Fruit fly (Drosophila melanogaster) whole organism, embryonic: ENCODE data around the gene mino.
A peak's percentile ranks its signal among the peaks of the same experiment; 100 is the strongest.

Experiments used
- Bdp1 ChIP-seq: fragments of 200-800 bp; sonication (Bioruptor generic); optimal IDR thresholded peaks from 3 replicates; lab custom pipeline; 2016; ENCODE audit warnings: missing biosample characterization, missing genetic modification characterization
- CG10462 ChIP-seq: fragments of 200-800 bp; sonication (Bioruptor generic); optimal IDR thresholded peaks from 2 replicates; lab custom pipeline; 2016; ENCODE audit warnings: missing biosample characterization, missing genetic modification characterization
- CG12236 ChIP-seq: fragments of 200-800 bp; sonication (Bioruptor generic); optimal IDR thresholded peaks from 2 replicates; lab custom pipeline; 2016; ENCODE audit warnings: missing biosample characterization, missing genetic modification characterization
- CG12391 ChIP-seq: fragments of 200-800 bp; sonication (Bioruptor generic); optimal IDR thresholded peaks from 3 replicates; lab custom pipeline; 2018; ENCODE audit warnings: missing biosample characterization, mild to moderate bottlenecking, missing genetic modification characterization, moderate library complexity
- CG14441 ChIP-seq: fragments of 200-800 bp; sonication (Bioruptor generic); IDR thresholded peaks from 2 replicates; pipeline ENCODE4 v1.3.6; 2022; ENCODE audit warnings: missing biosample characterization, missing genetic modification characterization
- CG14710 ChIP-seq: fragments of 200-800 bp; sonication (Bioruptor generic); optimal IDR thresholded peaks from 3 replicates; lab custom pipeline; 2019; ENCODE audit warnings: missing biosample characterization, mild to moderate bottlenecking, missing genetic modification characterization, moderate library complexity
- CG1602 ChIP-seq: fragments of 200-800 bp; sonication (Bioruptor generic); optimal IDR thresholded peaks from 3 replicates; lab custom pipeline; 2016; ENCODE audit warnings: missing biosample characterization, missing genetic modification characterization
- CG2199 ChIP-seq: fragments of 200-800 bp; sonication (Bioruptor generic); IDR thresholded peaks from 3 replicates; pipeline ENCODE4 v1.3.6; 2022; ENCODE audit warnings: missing biosample characterization, missing genetic modification characterization
- CG3163 ChIP-seq: fragments of 200-800 bp; sonication (Bioruptor generic); optimal IDR thresholded peaks from 3 replicates; lab custom pipeline; 2016; ENCODE audit warnings: missing biosample characterization, missing genetic modification characterization
- CG3847 ChIP-seq: fragments of 200-800 bp; sonication (Bioruptor generic); IDR thresholded peaks from 2 replicates; pipeline ENCODE4 v1.3.6; 2022; ENCODE audit warnings: missing biosample characterization, missing genetic modification characterization
- CG4360 ChIP-seq: fragments of 200-800 bp; sonication (Bioruptor generic); IDR thresholded peaks from 2 replicates; pipeline ENCODE4 v1.3.6; 2022; ENCODE audit warnings: missing biosample characterization, missing genetic modification characterization
- CG4730 ChIP-seq: fragments of 200-800 bp; sonication (Bioruptor generic); IDR thresholded peaks from 2 replicates; pipeline ENCODE4 v1.3.6; 2022; ENCODE audit warnings: missing biosample characterization, missing genetic modification characterization
- CG6254 ChIP-seq: fragments of 200-800 bp; sonication (Bioruptor generic); optimal IDR thresholded peaks from 3 replicates; lab custom pipeline; 2017; ENCODE audit warnings: mild to moderate bottlenecking, missing biosample characterization, missing genetic modification reagents, missing genetic modification characterization
- CG8944 ChIP-seq: fragments of 200-800 bp; sonication (Bioruptor generic); optimal IDR thresholded peaks from 3 replicates; lab custom pipeline; 2016; ENCODE audit warnings: missing biosample characterization, missing genetic modification characterization
- Drgx ChIP-seq: fragments of 200-800 bp; sonication (Bioruptor generic); IDR thresholded peaks from 2 replicates; pipeline ENCODE4 v1.3.6; 2022; ENCODE audit warnings: missing biosample characterization, missing genetic modification characterization
- Ets97D ChIP-seq: fragments of 200-800 bp; sonication (Bioruptor generic); optimal IDR thresholded peaks from 3 replicates; lab custom pipeline; 2016; ENCODE audit warnings: missing biosample characterization, missing genetic modification characterization
- HLH4C ChIP-seq: fragments of 200-800 bp; sonication (Bioruptor generic); IDR thresholded peaks from 3 replicates; pipeline ENCODE4 v1.3.6; 2022; ENCODE audit warnings: missing biosample characterization, missing genetic modification characterization; ENCODE audit not compliant: partially characterized antibody
- Hmr ChIP-seq: fragments of 200-800 bp; sonication (Bioruptor generic); optimal IDR thresholded peaks from 3 replicates; lab custom pipeline; 2017; ENCODE audit warnings: mild to moderate bottlenecking, missing biosample characterization, missing genetic modification reagents, missing genetic modification characterization
- Hsf ChIP-seq: fragments of 200-800 bp; sonication (Bioruptor generic); optimal IDR thresholded peaks from 3 replicates; lab custom pipeline; 2016; ENCODE audit warnings: missing biosample characterization, missing genetic modification characterization
- Mad ChIP-seq: fragments of 200-800 bp; sonication (Bioruptor generic); optimal IDR thresholded peaks from 2 replicates; lab custom pipeline; 2016; ENCODE audit warnings: missing biosample characterization, missing genetic modification characterization
- NC2α ChIP-seq: fragments of 200-800 bp; sonication (Bioruptor generic); optimal IDR thresholded peaks from 2 replicates; lab custom pipeline; 2016; ENCODE audit warnings: missing biosample characterization, missing genetic modification characterization
- NFAT ChIP-seq: fragments of 200-800 bp; sonication (Bioruptor generic); IDR thresholded peaks from 2 replicates; pipeline ENCODE4 v1.3.6; 2022; ENCODE audit warnings: missing biosample characterization, missing genetic modification characterization
- Nf-YC ChIP-seq: fragments of 200-800 bp; optimal IDR thresholded peaks from 3 replicates; lab custom pipeline; 2019; ENCODE audit warnings: missing biosample characterization, mild to moderate bottlenecking, missing genetic modification characterization, moderate library complexity
- NfI ChIP-seq: fragments of 200-800 bp; sonication (Bioruptor generic); optimal IDR thresholded peaks from 3 replicates; lab custom pipeline; 2018; ENCODE audit warnings: missing biosample characterization, mild to moderate bottlenecking, missing genetic modification characterization, moderate library complexity
- Oaz ChIP-seq: fragments of 200-800 bp; sonication (Bioruptor generic); IDR thresholded peaks from 2 replicates; pipeline ENCODE4 v1.3.6; 2022; ENCODE audit warnings: missing biosample characterization, missing genetic modification characterization
- Pdp1 ChIP-seq, 2 experiments: fragments of 200-800 bp; sonication (Bioruptor generic); optimal IDR thresholded peaks; 3 replicates each; lab custom pipeline; 2016; ENCODE audit warnings: missing biosample characterization in 2 of 2, missing genetic modification characterization in 2 of 2, mild to moderate bottlenecking in 1 of 2, moderate library complexity in 1 of 2
- Poxn ChIP-seq: fragments of 200-800 bp; sonication (Bioruptor generic); IDR thresholded peaks from 2 replicates; pipeline ENCODE4 v1.3.6; 2022; ENCODE audit warnings: missing biosample characterization, missing genetic modification characterization
- abd-A ChIP-seq: fragments of 200-800 bp; sonication (Bioruptor generic); optimal IDR thresholded peaks from 3 replicates; lab custom pipeline; 2019; ENCODE audit warnings: missing biosample characterization, mild to moderate bottlenecking, missing genetic modification characterization, moderate library complexity
- az2 ChIP-seq: fragments of 200-800 bp; sonication (Bioruptor generic); optimal IDR thresholded peaks from 3 replicates; lab custom pipeline; 2016; ENCODE audit warnings: missing biosample characterization, missing genetic modification characterization
- bbx ChIP-seq: fragments of 200-800 bp; sonication (Bioruptor generic); IDR thresholded peaks from 2 replicates; pipeline ENCODE4 v1.3.6; 2022; ENCODE audit warnings: missing biosample characterization, missing genetic modification characterization; ENCODE audit not compliant: partially characterized antibody
- chinmo ChIP-seq: fragments of 200-800 bp; sonication (Bioruptor generic); IDR thresholded peaks from 4 replicates; pipeline ENCODE4 v1.3.6; 2022; ENCODE audit warnings: missing biosample characterization, missing genetic modification characterization; ENCODE audit not compliant: partially characterized antibody
- dan ChIP-seq: fragments of 200-800 bp; sonication (Bioruptor generic); IDR thresholded peaks from 2 replicates; pipeline ENCODE4 v1.3.6; 2022; ENCODE audit warnings: missing biosample characterization, missing genetic modification characterization
- dmrt11E ChIP-seq: fragments of 200-800 bp; sonication (Bioruptor generic); optimal IDR thresholded peaks from 3 replicates; lab custom pipeline; 2018; ENCODE audit warnings: missing biosample characterization, mild to moderate bottlenecking, missing genetic modification characterization, moderate library complexity
- dysf ChIP-seq: fragments of 200-800 bp; sonication (Bioruptor generic); IDR thresholded peaks from 3 replicates; pipeline ENCODE4 v1.3.6; 2022; ENCODE audit warnings: missing biosample characterization, missing genetic modification characterization
- emc ChIP-seq: fragments of 200-800 bp; sonication (Bioruptor generic); optimal IDR thresholded peaks from 2 replicates; lab custom pipeline; 2016; ENCODE audit warnings: missing biosample characterization, missing genetic modification characterization
- esg ChIP-seq: fragments of 200-800 bp; sonication (Bioruptor generic); conservative IDR thresholded peaks from 2 replicates; pipeline ENCODE4 v1.3.6; 2022; ENCODE audit warnings: missing biosample characterization, missing genetic modification characterization
- ewg ChIP-seq: fragments of 200-800 bp; sonication (Bioruptor generic); optimal IDR thresholded peaks from 3 replicates; lab custom pipeline; 2017; ENCODE audit warnings: mild to moderate bottlenecking, missing biosample characterization, missing genetic modification reagents, missing genetic modification characterization
- hbn ChIP-seq: fragments of 200-800 bp; sonication (Bioruptor generic); IDR thresholded peaks from 2 replicates; pipeline ENCODE4 v1.3.6; 2022; ENCODE audit warnings: missing biosample characterization, missing genetic modification characterization; ENCODE audit not compliant: partially characterized antibody
- lbe ChIP-seq: fragments of 200-800 bp; sonication (Bioruptor generic); optimal IDR thresholded peaks from 2 replicates; lab custom pipeline; 2016; ENCODE audit warnings: missing biosample characterization, mild to moderate bottlenecking, missing genetic modification characterization
- mld ChIP-seq: fragments of 200-800 bp; sonication (Bioruptor generic); IDR thresholded peaks from 3 replicates; pipeline ENCODE4 v1.3.6; 2022; ENCODE audit warnings: missing biosample characterization, missing genetic modification characterization; ENCODE audit not compliant: partially characterized antibody
- oc ChIP-seq: fragments of 200-800 bp; sonication (Bioruptor generic); optimal IDR thresholded peaks from 2 replicates; lab custom pipeline; 2018; ENCODE audit warnings: missing biosample characterization, mild to moderate bottlenecking, missing genetic modification characterization, moderate library complexity
- pum ChIP-seq: fragments of 200-800 bp; sonication (Bioruptor generic); optimal IDR thresholded peaks from 2 replicates; lab custom pipeline; 2016; ENCODE audit warnings: missing biosample characterization, missing genetic modification characterization
- ro ChIP-seq: fragments of 200-800 bp; sonication (Bioruptor generic); IDR thresholded peaks from 2 replicates; pipeline ENCODE4 v1.3.6; 2022; ENCODE audit warnings: missing biosample characterization, missing genetic modification characterization
- scrt ChIP-seq: fragments of 200-800 bp; sonication (Bioruptor generic); optimal IDR thresholded peaks from 2 replicates; lab custom pipeline; 2018; ENCODE audit warnings: missing biosample characterization, mild to moderate bottlenecking, missing genetic modification characterization, moderate library complexity
- slp2 ChIP-seq: fragments of 200-800 bp; sonication (Bioruptor generic); optimal IDR thresholded peaks from 2 replicates; lab custom pipeline; 2016; ENCODE audit warnings: missing biosample characterization, missing genetic modification characterization
- sna ChIP-seq: fragments of 200-800 bp; sonication (Bioruptor generic); IDR thresholded peaks from 2 replicates; pipeline ENCODE4 v1.3.6; 2022; ENCODE audit warnings: missing biosample characterization, missing genetic modification characterization; ENCODE audit not compliant: partially characterized antibody
- tio ChIP-seq: fragments of 200-800 bp; sonication (Bioruptor generic); optimal IDR thresholded peaks from 2 replicates; lab custom pipeline; 2017; ENCODE audit warnings: missing biosample characterization, missing genetic modification characterization, inconsistent platforms
- tll ChIP-seq, 2 experiments: fragments of 200-800 bp in 1 of 2; fragments of >200 bp in 1 of 2; sonication (Bioruptor generic) in 1 of 2; optimal IDR thresholded peaks; 2 replicates each; lab custom pipeline; 2017 to 2019; ENCODE audit warnings: missing biosample characterization in 2 of 2, missing genetic modification characterization in 2 of 2, mild to moderate bottlenecking in 1 of 2, moderate library complexity in 1 of 2
- tna ChIP-seq: fragments of 200-800 bp; sonication (Bioruptor generic); IDR thresholded peaks from 2 replicates; pipeline ENCODE4 v1.3.6; 2022; ENCODE audit warnings: missing biosample characterization, missing genetic modification characterization; ENCODE audit not compliant: partially characterized antibody
- wdn ChIP-seq: fragments of 200-800 bp; sonication (Bioruptor generic); IDR thresholded peaks from 2 replicates; pipeline ENCODE4 v1.3.6; 2022; ENCODE audit warnings: missing biosample characterization, missing genetic modification characterization
- zfh2 ChIP-seq: fragments of 200-800 bp; sonication (Bioruptor generic); optimal IDR thresholded peaks from 2 replicates; lab custom pipeline; 2016; ENCODE audit warnings: missing biosample characterization, missing genetic modification characterization

mino gene

dm6 chr3R:27905695-27906094 lies 19.3 kb upstream of the mino start, which contains the start of gene CG34353 (continued):
- peak; percentile 4 for TF ChIP-seq CG12391
- TF ChIP-seq chinmo (GFP tag; lab: Robert Waterston, UW) = peak; percentile 89; the same call in 3 of the 4 replicates
- TF ChIP-seq oc (tag; lab: Kevin White, UChicago) = peak; percentile 59
- TF ChIP-seq zfh2 (GFP tag; lab: Kevin White, UChicago) = no peak
- peak; percentile 77 for TF ChIP-seq abd-A (tag; lab: Kevin White, UChicago)
- no peak for TF ChIP-seq NfI (GFP tag; lab: Kevin White, UChicago)
- no peak for TF ChIP-seq hbn (GFP tag; lab: Robert Waterston, UW)
- peak; percentile 5 for TF ChIP-seq Ets97D (GFP tag; lab: Kevin White, UChicago)
- TF ChIP-seq sna = no peak
- no peak for TF ChIP-seq Hmr (GFP tag; lab: Kevin White, UChicago)
- peak; percentile 99 for TF ChIP-seq CG3163 (GFP tag; lab: Kevin White, UChicago)
- no peak for TF ChIP-seq CG4730
- no peak for TF ChIP-seq Drgx (GFP tag; lab: Robert Waterston, UW)
- no peak for TF ChIP-seq tll (GFP tag; optimal IDR thresholded peaks at IDR 0.05; lab: Kevin White, UChicago)
- no peak for TF ChIP-seq CG8944
- no peak for TF ChIP-seq CG6254
- TF ChIP-seq HLH4C = no peak
- TF ChIP-seq CG14441 (GFP tag; lab: Robert Waterston, UW) = no peak
- TF ChIP-seq Pdp1 (GFP tag; optimal IDR thresholded peaks at IDR 0.05; lab: Kevin White, UChicago) = no peak
- peak; percentile 73 for TF ChIP-seq Nf-YC (tag; lab: Kevin White, UChicago)
- no peak for TF ChIP-seq esg
- no peak for TF ChIP-seq wdn (GFP tag; lab: Robert Waterston, UW)
- no peak for TF ChIP-seq lbe (GFP tag; lab: Kevin White, UChicago)
- TF ChIP-seq CG3847 (GFP tag; lab: Robert Waterston, UW) = 0 out of 2 replicates have a peak, but pooled peaks have one; percentile 19
- TF ChIP-seq dmrt11E (tag; lab: Kevin White, UChicago) = no peak
- TF ChIP-seq mld (GFP tag; lab: Robert Waterston, UW) = no peak
- 0 out of 3 replicates have a peak, but pooled peaks have one; percentile 19 for TF ChIP-seq dysf (GFP tag; lab: Robert Waterston, UW)
- no peak for TF ChIP-seq tna (GFP tag; lab: Robert Waterston, UW)
- no peak for TF ChIP-seq Oaz
- no peak for TF ChIP-seq Mad
- no peak for TF ChIP-seq Bdp1 (GFP tag; lab: Kevin White, UChicago)
- TF ChIP-seq emc (GFP tag; lab: Kevin White, UChicago) = no peak
- no peak for TF ChIP-seq dan (GFP tag; lab: Robert Waterston, UW)
- TF ChIP-seq ro = no peak
- no peak for TF ChIP-seq bbx
- TF ChIP-seq scrt = peak; percentile 98
- TF ChIP-seq NFAT = no peak
- TF ChIP-seq tio (GFP tag; lab: Kevin White, UChicago) = no peak
- TF ChIP-seq ewg (GFP tag; lab: Kevin White, UChicago) = peak; percentile 48
- TF ChIP-seq pum (GFP tag; lab: Kevin White, UChicago) = no peak
- TF ChIP-seq Hsf (GFP tag; lab: Kevin White, UChicago) = no peak
- TF ChIP-seq CG10462 (GFP tag; lab: Kevin White, UChicago) = no peak
- TF ChIP-seq CG12236 (GFP tag; lab: Kevin White, UChicago) = no peak
- no peak for TF ChIP-seq az2
- no peak for TF ChIP-seq Poxn
- TF ChIP-seq CG1602 = no peak
- 0 out of 3 replicates have a peak, but pooled peaks have one; percentile 21 for TF ChIP-seq CG2199 (GFP tag; lab: Robert Waterston, UW)
- peak; percentile 58 for TF ChIP-seq CG4360 (GFP tag; lab: Robert Waterston, UW)
- TF ChIP-seq slp2 (GFP tag; lab: Kevin White, UChicago) = no peak
- TF ChIP-seq CG14710 (tag; lab: Kevin White, UChicago) = no peak
- no peak for TF ChIP-seq NC2α (GFP tag; lab: Kevin White, UChicago)
